Fruit fly (Drosophila melanogaster): Measurements from ENCODE around the gene Eig71Ea.

DNA sequence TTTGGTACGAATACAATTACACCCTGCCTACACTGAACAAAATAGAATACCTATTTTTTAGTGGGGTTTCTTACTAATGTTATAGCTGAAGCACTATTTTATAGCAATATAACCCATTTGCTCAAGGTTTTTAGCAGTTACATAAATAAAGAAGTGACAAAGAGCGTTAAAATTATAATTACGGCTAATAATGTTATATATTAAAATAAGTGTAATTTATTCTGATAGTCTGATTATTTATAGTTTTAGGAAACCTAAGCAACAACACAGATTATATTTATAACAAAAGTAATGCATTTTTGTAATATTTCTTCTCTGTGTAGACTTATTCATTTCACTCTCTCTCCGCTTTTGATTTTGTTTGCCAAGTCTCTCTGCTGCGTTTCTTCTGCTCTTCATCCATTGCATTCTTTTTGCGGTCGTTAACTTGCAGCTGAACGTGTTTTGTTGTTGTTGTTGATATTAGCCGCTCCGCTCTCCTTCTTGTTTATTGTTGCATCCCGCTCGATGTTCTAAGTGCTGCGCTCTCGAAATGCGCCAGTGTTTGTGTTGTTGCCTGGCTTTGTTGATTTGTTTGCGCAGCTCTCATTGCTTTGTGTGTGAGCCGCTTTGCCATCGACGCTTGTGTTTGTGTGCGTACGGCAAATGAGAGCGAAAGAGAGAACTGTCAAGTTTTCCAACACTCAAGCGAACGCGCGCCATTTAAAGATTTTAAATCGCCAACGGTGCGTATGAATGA is 23.6 kb downstream of the Eig71Ea start:
- no peak for TF ChIP-seq cnc (optimal IDR thresholded peaks at IDR 0.05)
- TF ChIP-seq tj (GFP tag; optimal IDR thresholded peaks at IDR 0.05), result peak; percentile 65
- peak; percentile 93 for TF ChIP-seq CG11617 (GFP tag; optimal IDR thresholded peaks at IDR 0.05)
- TF ChIP-seq CG33017 (tag; optimal IDR thresholded peaks at IDR 0.05), result peak; percentile 93
- TF ChIP-seq Mnt (GFP tag; optimal IDR thresholded peaks at IDR 0.05), result peak; percentile 51
- TF ChIP-seq Crg-1 (GFP tag; optimal IDR thresholded peaks at IDR 0.05), result no peak
- TF ChIP-seq ovo (GFP tag; optimal IDR thresholded peaks at IDR 0.05), result peak; percentile 57
- TF ChIP-seq CG1620 (GFP tag; optimal IDR thresholded peaks at IDR 0.05), result peak; percentile 52
- peak; percentile 86 for TF ChIP-seq CG7045 (GFP tag; optimal IDR thresholded peaks at IDR 0.05)
- peak; percentile 75 for TF ChIP-seq CG12768 (GFP tag; optimal IDR thresholded peaks at IDR 0.05)

Measured in whole organism, adult.